Fruit fly (Drosophila melanogaster) whole organism, embryonic: ENCODE results near the gene dlp.

Experiments
- Atf-2 ChIP-seq: fragments of 200-800 bp; sonication (Bioruptor generic); optimal IDR thresholded peaks from 2 replicates; lab custom pipeline; 2016; ENCODE audit warnings: missing biosample characterization, missing genetic modification characterization
- Blimp-1 ChIP-seq: fragments of 200-800 bp; sonication (Bioruptor generic); optimal IDR thresholded peaks from 3 replicates; lab custom pipeline; 2018; ENCODE audit warnings: missing biosample characterization, missing genetic modification characterization, mild to moderate bottlenecking, moderate library complexity, missing genetic modification reagents
- CG10959 ChIP-seq: fragments of 200-800 bp; sonication (Bioruptor generic); IDR thresholded peaks from 2 replicates; pipeline ENCODE4 v1.3.6; 2022; ENCODE audit warnings: missing biosample characterization, missing genetic modification characterization
- CG11504 ChIP-seq: fragments of 200-800 bp; sonication (Bioruptor generic); optimal IDR thresholded peaks from 3 replicates; lab custom pipeline; 2019; ENCODE audit warnings: missing biosample characterization, mild to moderate bottlenecking, missing genetic modification characterization, moderate library complexity
- CG13296 ChIP-seq: fragments of 200-800 bp; sonication (Bioruptor generic); optimal IDR thresholded peaks from 3 replicates; lab custom pipeline; 2018; ENCODE audit warnings: missing biosample characterization, mild to moderate bottlenecking, missing genetic modification characterization
- CG14441 ChIP-seq: fragments of 200-800 bp; sonication (Bioruptor generic); IDR thresholded peaks from 2 replicates; pipeline ENCODE4 v1.3.6; 2022; ENCODE audit warnings: missing biosample characterization, missing genetic modification characterization
- CG14667 ChIP-seq: fragments of 200-800 bp; sonication (Bioruptor generic); IDR thresholded peaks from 2 replicates; pipeline ENCODE4 v1.3.6; 2022; ENCODE audit warnings: missing biosample characterization, missing genetic modification characterization
- CG15479 ChIP-seq: fragments of 200-800 bp; sonication (Bioruptor generic); optimal IDR thresholded peaks from 3 replicates; lab custom pipeline; 2019; ENCODE audit warnings: missing biosample characterization, mild to moderate bottlenecking, missing genetic modification characterization, moderate library complexity
- CG1603 ChIP-seq: fragments of 200-800 bp; sonication (Bioruptor generic); optimal IDR thresholded peaks from 2 replicates; lab custom pipeline; 2019; ENCODE audit warnings: missing biosample characterization, mild to moderate bottlenecking, missing genetic modification characterization, moderate library complexity
- CG17328 ChIP-seq: fragments of 200-800 bp; sonication (Bioruptor generic); IDR thresholded peaks from 2 replicates; pipeline ENCODE4 v1.3.6; 2022; ENCODE audit warnings: missing biosample characterization, missing genetic modification characterization
- CG1832 ChIP-seq: fragments of 200-800 bp; sonication (Bioruptor generic); optimal IDR thresholded peaks from 2 replicates; lab custom pipeline; 2017; ENCODE audit warnings: missing biosample characterization, mild to moderate bottlenecking, missing genetic modification characterization, inconsistent platforms
- CG31388 ChIP-seq: fragments of 200-800 bp; sonication (Bioruptor generic); optimal IDR thresholded peaks from 2 replicates; lab custom pipeline; 2016; ENCODE audit warnings: missing biosample characterization, missing genetic modification characterization
- CG31441 ChIP-seq: fragments of 200-800 bp; sonication (Bioruptor generic); IDR thresholded peaks from 2 replicates; pipeline ENCODE4 v1.3.6; 2022; ENCODE audit warnings: missing biosample characterization, missing genetic modification characterization
- CG4328 ChIP-seq: fragments of 200-800 bp; sonication (Bioruptor generic); optimal IDR thresholded peaks from 3 replicates; lab custom pipeline; 2017; ENCODE audit warnings: missing biosample characterization, missing genetic modification reagents, missing genetic modification characterization
- CG4360 ChIP-seq: fragments of 200-800 bp; sonication (Bioruptor generic); IDR thresholded peaks from 2 replicates; pipeline ENCODE4 v1.3.6; 2022; ENCODE audit warnings: missing biosample characterization, missing genetic modification characterization
- CG4730 ChIP-seq: fragments of 200-800 bp; sonication (Bioruptor generic); IDR thresholded peaks from 2 replicates; pipeline ENCODE4 v1.3.6; 2022; ENCODE audit warnings: missing biosample characterization, missing genetic modification characterization
- CG6175 ChIP-seq: fragments of 200-800 bp; sonication (Bioruptor generic); IDR thresholded peaks from 3 replicates; pipeline ENCODE4 v1.3.6; 2022; ENCODE audit warnings: missing biosample characterization, missing genetic modification characterization
- CG7839 ChIP-seq: fragments of 200-800 bp; sonication (Bioruptor generic); optimal IDR thresholded peaks from 3 replicates; lab custom pipeline; 2018; ENCODE audit warnings: missing biosample characterization, mild to moderate bottlenecking, missing genetic modification characterization, moderate library complexity
- CG9437 ChIP-seq: fragments of 200-800 bp; sonication (Bioruptor generic); optimal IDR thresholded peaks from 2 replicates; lab custom pipeline; 2018; ENCODE audit warnings: missing biosample characterization, mild to moderate bottlenecking, missing genetic modification characterization
- Dek ChIP-seq: fragments of 200-800 bp; sonication (Bioruptor generic); optimal IDR thresholded peaks from 3 replicates; lab custom pipeline; 2019; ENCODE audit warnings: missing biosample characterization, mild to moderate bottlenecking, missing genetic modification characterization, moderate library complexity
- Drgx ChIP-seq: fragments of 200-800 bp; sonication (Bioruptor generic); IDR thresholded peaks from 2 replicates; pipeline ENCODE4 v1.3.6; 2022; ENCODE audit warnings: missing biosample characterization, missing genetic modification characterization
- H15 ChIP-seq: fragments of 200-800 bp; sonication (Bioruptor generic); IDR thresholded peaks from 3 replicates; pipeline ENCODE4 v1.3.6; 2022; ENCODE audit warnings: missing biosample characterization, missing genetic modification characterization
- Med ChIP-seq: fragments of 200-800 bp; sonication (Bioruptor generic); peaks from one replicate; lab custom pipeline; 2016; ENCODE audit warnings: missing biosample characterization, missing genetic modification characterization, mild to moderate bottlenecking, inconsistent platforms, moderate library complexity
- Myb ChIP-seq: fragments of 200-800 bp; sonication (Bioruptor generic); optimal IDR thresholded peaks from 2 replicates; lab custom pipeline; 2016; ENCODE audit warnings: missing biosample characterization, missing genetic modification characterization
- Scr ChIP-seq: fragments of 200-800 bp; sonication (Bioruptor generic); IDR thresholded peaks from 2 replicates; pipeline ENCODE4 v1.3.6; 2022; ENCODE audit warnings: missing biosample characterization, missing genetic modification characterization; ENCODE audit not compliant: partially characterized antibody
- Sin3A ChIP-seq: fragments of >200 bp; optimal IDR thresholded peaks from 2 replicates; lab custom pipeline; 2018
- Sox102F ChIP-seq: fragments of 200-800 bp; sonication (Bioruptor generic); optimal IDR thresholded peaks from 2 replicates; lab custom pipeline; 2018; ENCODE audit warnings: missing biosample characterization, mild to moderate bottlenecking, missing genetic modification characterization, moderate library complexity
- Stat92E ChIP-seq, 3 experiments: fragments of >200 bp in 2 of 3; fragments of 200-800 bp in 1 of 3; sonication (Bioruptor generic) in 1 of 3; optimal IDR thresholded peaks; 2 replicates each; lab custom pipeline; 2017 to 2019; ENCODE audit warnings: missing biosample characterization in 3 of 3, missing genetic modification characterization in 3 of 3, mild to moderate bottlenecking in 1 of 3, moderate library complexity in 1 of 3
- bsh ChIP-seq, 2 experiments: fragments of 200-800 bp; sonication (Bioruptor generic); optimal IDR thresholded peaks; 2 replicates each; lab custom pipeline; 2017 to 2018; ENCODE audit warnings: mild to moderate bottlenecking in 2 of 2, missing biosample characterization in 2 of 2, missing genetic modification characterization in 2 of 2, moderate library complexity in 1 of 2
- btn ChIP-seq: fragments of 200-800 bp; sonication (Bioruptor generic); optimal IDR thresholded peaks from 2 replicates; lab custom pipeline; 2016; ENCODE audit warnings: missing biosample characterization, missing genetic modification characterization
- cas ChIP-seq: fragments of 200-800 bp; sonication (Bioruptor generic); IDR thresholded peaks from 2 replicates; pipeline ENCODE4 v1.3.6; 2022; ENCODE audit warnings: missing biosample characterization, missing genetic modification characterization
- ci ChIP-seq: fragments of 200-800 bp; sonication (Bioruptor generic); IDR thresholded peaks from 3 replicates; pipeline ENCODE4 v1.3.6; 2022; ENCODE audit warnings: missing biosample characterization, missing genetic modification characterization
- crol ChIP-seq: fragments of 200-800 bp; sonication (Bioruptor generic); IDR thresholded peaks from 2 replicates; pipeline ENCODE4 v1.3.6; 2022; ENCODE audit warnings: missing biosample characterization, missing genetic modification characterization
- dysf ChIP-seq: fragments of 200-800 bp; sonication (Bioruptor generic); IDR thresholded peaks from 3 replicates; pipeline ENCODE4 v1.3.6; 2022; ENCODE audit warnings: missing biosample characterization, missing genetic modification characterization
- fd96Cb ChIP-seq: fragments of 200-800 bp; sonication (Bioruptor generic); optimal IDR thresholded peaks from 2 replicates; lab custom pipeline; 2018; ENCODE audit warnings: missing biosample characterization, mild to moderate bottlenecking, missing genetic modification characterization, moderate library complexity
- gce ChIP-seq: fragments of 200-800 bp; sonication (Bioruptor generic); IDR thresholded peaks from 3 replicates; pipeline ENCODE4 v1.3.6; 2022; ENCODE audit warnings: missing biosample characterization, missing genetic modification characterization
- gem ChIP-seq: fragments of 200-800 bp; sonication (Bioruptor generic); optimal IDR thresholded peaks from 2 replicates; lab custom pipeline; 2019; ENCODE audit warnings: missing biosample characterization, mild to moderate bottlenecking, missing genetic modification characterization, moderate library complexity
- hth ChIP-seq: fragments of >200 bp; optimal IDR thresholded peaks from 2 replicates; lab custom pipeline; 2017; ENCODE audit warnings: inconsistent platforms
- insv ChIP-seq, 2 experiments: fragments of 200-800 bp; sonication (Bioruptor generic); optimal IDR thresholded peaks; 3 replicates each; lab custom pipeline; 2016 to 2018; ENCODE audit warnings: missing biosample characterization in 2 of 2, missing genetic modification characterization in 2 of 2
- kni ChIP-seq: fragments of 200-800 bp; sonication (Bioruptor generic); optimal IDR thresholded peaks from 3 replicates; lab custom pipeline; 2017; ENCODE audit warnings: mild to moderate bottlenecking, missing biosample characterization, missing genetic modification reagents, missing genetic modification characterization
- lbe ChIP-seq: fragments of 200-800 bp; sonication (Bioruptor generic); optimal IDR thresholded peaks from 2 replicates; lab custom pipeline; 2016; ENCODE audit warnings: missing biosample characterization, mild to moderate bottlenecking, missing genetic modification characterization
- pfk ChIP-seq: fragments of 200-800 bp; sonication (Bioruptor generic); optimal IDR thresholded peaks from 2 replicates; lab custom pipeline; 2018; ENCODE audit warnings: missing biosample characterization, mild to moderate bottlenecking, missing genetic modification characterization, moderate library complexity
- phol ChIP-seq: fragments of 200-800 bp; sonication (Bioruptor generic); optimal IDR thresholded peaks from 3 replicates; lab custom pipeline; 2018; ENCODE audit warnings: missing biosample characterization, mild to moderate bottlenecking, missing genetic modification characterization, moderate library complexity
- pros ChIP-seq: fragments of 200-800 bp; sonication (Bioruptor generic); optimal IDR thresholded peaks from 3 replicates; lab custom pipeline; 2019; ENCODE audit warnings: missing biosample characterization, mild to moderate bottlenecking, missing genetic modification characterization, moderate library complexity
- sens ChIP-seq: fragments of 200-800 bp; sonication (Bioruptor generic); peaks from one replicate; lab custom pipeline; 2016; ENCODE audit warnings: missing biosample characterization, missing genetic modification characterization
- sim ChIP-seq: fragments of 200-800 bp; sonication (Bioruptor generic); IDR thresholded peaks from 2 replicates; pipeline ENCODE4 v1.3.6; 2022; ENCODE audit warnings: missing biosample characterization, missing genetic modification characterization
- stc ChIP-seq: fragments of 200-800 bp; sonication (Bioruptor generic); IDR thresholded peaks from 2 replicates; pipeline ENCODE4 v1.3.6; 2022; ENCODE audit warnings: missing biosample characterization, missing genetic modification characterization
- vvl ChIP-seq: fragments of 200-800 bp; sonication (Bioruptor generic); IDR thresholded peaks from 2 replicates; pipeline ENCODE4 v1.3.6; 2022; ENCODE audit warnings: missing biosample characterization, missing genetic modification characterization
- zfh1 ChIP-seq: fragments of 200-800 bp; sonication (Bioruptor generic); IDR thresholded peaks from 3 replicates; pipeline ENCODE4 v1.3.6; 2022; ENCODE audit warnings: missing biosample characterization, missing genetic modification characterization

The dlp gene

dm6 chr3L:14636740-14637189 lies 4.4 kb downstream of the dlp start (continued):
- TF ChIP-seq CG10959 (GFP tag; lab: Robert Waterston, UW) (no peak), CG9437 (GFP tag; lab: Kevin White, UChicago) (no peak), CG31441 (GFP tag; lab: Robert Waterston, UW) (0 out of 2 replicates have a peak, but pooled peaks have one; percentile 25), lbe (GFP tag; lab: Kevin White, UChicago) (peak; percentile 76), Med (GFP tag; lab: Kevin White, UChicago) (peak; percentile 43), CG11504 (tag; lab: Kevin White, UChicago) (peak; percentile 30), phol (peak; percentile 17), H15 (0 out of 3 replicates have a peak, but pooled peaks have one; percentile 26), CG1603 (peak; percentile 42), crol (GFP tag; lab: Robert Waterston, UW) (peak; percentile 30; the same call in 1 of the 2 replicates), CG14441 (peak; percentile 33; the same call in 1 of the 2 replicates), Drgx (GFP tag; lab: Robert Waterston, UW) (peak; percentile 89), Sox102F (GFP tag; lab: Kevin White, UChicago) (peak; percentile 20), gem (tag; lab: Kevin White, UChicago) (peak; percentile 29), CG17328 (GFP tag; lab: Robert Waterston, UW) (0 out of 2 replicates have a peak, but pooled peaks have one; percentile 23), sim (GFP tag; lab: Robert Waterston, UW) (0 out of 2 replicates have a peak, but pooled peaks have one; percentile 26), CG7839 (tag; lab: Kevin White, UChicago) (peak; percentile 6), Dek (no peak), Myb (GFP tag; lab: Kevin White, UChicago) (no peak), ci (0 out of 3 replicates have a peak, but pooled peaks have one; percentile 15), Blimp-1 (peak; percentile 28), vvl (no peak), sens (peak; percentile 70), stc (GFP tag; lab: Robert Waterston, UW) (peak; percentile 11; the same call in 1 of the 2 replicates), CG4730 (GFP tag; lab: Robert Waterston, UW) (0 out of 2 replicates have a peak, but pooled peaks have one; percentile 19), Atf-2 (GFP tag; lab: Kevin White, UChicago) (no peak), hth (no peak), bsh (GFP tag; optimal IDR thresholded peaks at IDR 0.05; lab: Kevin White, UChicago) (peak; percentile 13 to 84), CG4328 (GFP tag; lab: Kevin White, UChicago) (no peak), fd96Cb (tag; lab: Kevin White, UChicago) (peak; percentile 12), Scr (GFP tag; lab: Robert Waterston, UW) (no peak), Sin3A (lab: Kevin White, UChicago) (no peak), CG31388 (GFP tag; lab: Kevin White, UChicago) (no peak), CG6175 (no peak), dysf (peak; percentile 39; the same call in 1 of the 3 replicates)

dm6 chr3L:14637705-14638529 lies 5.5 kb downstream of the dlp start:
- peak; percentile 71 for TF ChIP-seq CG4360 (GFP tag; lab: Robert Waterston, UW)
- TF ChIP-seq phol: no peak
- no peak for TF ChIP-seq cas
- 0 out of 3 replicates have a peak, but pooled peaks have one; percentile 6 for TF ChIP-seq gce
- TF ChIP-seq CG13296 (GFP tag; lab: Kevin White, UChicago): no peak
- TF ChIP-seq insv (GFP tag; optimal IDR thresholded peaks at IDR 0.05; lab: Kevin White, UChicago): peak in 1 of 2 experiments; percentile 22
- peak; percentile 3 for TF ChIP-seq pros
- TF ChIP-seq pfk: peak; percentile 77
- peak; percentile 75 for TF ChIP-seq kni (GFP tag; lab: Kevin White, UChicago)
- peak; percentile 13 for TF ChIP-seq CG15479 (GFP tag; lab: Kevin White, UChicago)
- TF ChIP-seq CG1832: peak; percentile 42
- no peak for TF ChIP-seq CG14667 (GFP tag; lab: Robert Waterston, UW)
- TF ChIP-seq btn: no peak
- TF ChIP-seq zfh1: peak; percentile 21; the same call in 1 of the 3 replicates
- peak in 1 of 3 experiments; percentile 4 for TF ChIP-seq Stat92E (GFP tag; optimal IDR thresholded peaks at IDR 0.05; lab: Kevin White, UChicago)
